Worm (Caenorhabditis elegans): ENCODE results near the gene grl-26.

The grl-26 gene

DNA sequence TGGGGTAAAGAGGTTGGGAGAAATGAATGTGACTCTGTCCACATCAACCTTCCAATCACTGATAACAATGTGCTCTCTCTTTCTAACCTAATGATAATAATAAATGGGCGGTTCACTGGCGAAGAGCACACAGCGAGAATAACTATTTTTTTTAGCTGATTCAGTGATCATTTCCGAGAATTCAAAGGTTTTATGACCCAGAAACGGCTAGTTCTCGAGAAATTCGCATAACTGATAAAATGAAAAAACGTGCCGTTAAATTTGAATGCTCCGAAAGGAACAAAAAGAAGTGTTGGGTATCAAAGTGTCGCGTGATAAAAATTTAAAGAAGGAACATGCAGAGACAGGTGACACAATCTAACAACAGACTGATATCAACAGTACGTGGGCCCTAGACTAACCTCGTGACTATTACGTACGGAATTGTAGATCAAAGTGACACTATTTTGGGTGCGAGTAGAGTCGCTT is 26.8 kb downstream of the grl-26 start (continued):
- TF ChIP-seq ctbp-1 (GFP tag; IDR thresholded peaks at IDR 0.05): no peak
- no peak for TF ChIP-seq fos-1 (tag; optimal IDR thresholded peaks at IDR 0.05)
- no peak for TF ChIP-seq daf-12 (tag; optimal IDR thresholded peaks at IDR 0.05)
- TF ChIP-seq ceh-82 (tag; optimal IDR thresholded peaks at IDR 0.05): no peak
- TF ChIP-seq zip-11 (GFP tag; IDR thresholded peaks at IDR 0.05): no peak
- no peak for TF ChIP-seq ZK337.2 (GFP tag; IDR thresholded peaks at IDR 0.05)
- no peak for TF ChIP-seq daf-19 (GFP tag; conservative IDR thresholded peaks at IDR 0.05)
- TF ChIP-seq lir-3 (tag; optimal IDR thresholded peaks at IDR 0.05): no peak
- TF ChIP-seq dmd-6 (GFP tag; IDR thresholded peaks at IDR 0.05): peak; percentile 86
- no peak for TF ChIP-seq Y48G9A.11 (GFP tag; IDR thresholded peaks at IDR 0.05)
- no peak for TF ChIP-seq unc-130 (GFP tag; optimal IDR thresholded peaks at IDR 0.05)
- no peak for TF ChIP-seq aly-2 (tag; optimal IDR thresholded peaks at IDR 0.05)
- TF ChIP-seq mep-1 (tag; optimal IDR thresholded peaks at IDR 0.05): peak; percentile 52
- TF ChIP-seq nhr-41 (GFP tag; IDR thresholded peaks at IDR 0.05): no peak
- no peak for TF ChIP-seq set-16 (GFP tag; IDR thresholded peaks at IDR 0.05)
- TF ChIP-seq jun-1 (tag; optimal IDR thresholded peaks at IDR 0.05): no peak
- TF ChIP-seq nhr-111 (GFP tag; optimal IDR thresholded peaks at IDR 0.05): no peak
- no peak for TF ChIP-seq F44E2.7 (GFP tag; IDR thresholded peaks at IDR 0.05)
- peak; percentile 66 for TF ChIP-seq dve-1 (tag; optimal IDR thresholded peaks at IDR 0.05; ENCODE audit: insufficient read depth)
- no peak for TF ChIP-seq nhr-237 (tag; optimal IDR thresholded peaks at IDR 0.05)
- TF ChIP-seq madf-5 (GFP tag; IDR thresholded peaks at IDR 0.05): no peak
- no peak for TF ChIP-seq Y105C5A.15 (GFP tag; IDR thresholded peaks at IDR 0.05)
- no peak for TF ChIP-seq hif-1 (tag; optimal IDR thresholded peaks at IDR 0.05)
- TF ChIP-seq saeg-2 (GFP tag; IDR thresholded peaks at IDR 0.05): 0 out of 2 replicates have a peak, but pooled peaks have one; percentile 10
- TF ChIP-seq Y75B8A.6 (GFP tag; IDR thresholded peaks at IDR 0.05): 0 out of 2 replicates have a peak, but pooled peaks have one; percentile 21
- TF ChIP-seq attf-4 (tag; optimal IDR thresholded peaks at IDR 0.05): no peak
- peak in 1 of 2 experiments; percentile 92 for TF ChIP-seq unc-62 (GFP tag; optimal IDR thresholded peaks at IDR 0.05 in 1 of 2)
- TF ChIP-seq unc-62 (tag; optimal IDR thresholded peaks at IDR 0.05): no peak
- TF ChIP-seq ces-1 (GFP tag; optimal IDR thresholded peaks at IDR 0.05): no peak
- TF ChIP-seq duxl-1 (tag; optimal IDR thresholded peaks at IDR 0.05; ENCODE audit: poor library complexity): no peak
- peak; percentile 54 for TF ChIP-seq nhr-48 (tag; optimal IDR thresholded peaks at IDR 0.05)
- TF ChIP-seq skn-1 (tag; optimal IDR thresholded peaks at IDR 0.05): no peak
- peak; percentile 60; the same call in 1 of the 2 replicates for TF ChIP-seq tra-1 (GFP tag; IDR thresholded peaks at IDR 0.05)
- peak; percentile 69 for TF ChIP-seq nhr-77 (tag; optimal IDR thresholded peaks at IDR 0.05)
- no peak for TF ChIP-seq ceh-28 (tag; optimal IDR thresholded peaks at IDR 0.05)
- TF ChIP-seq nhr-25 (tag; optimal IDR thresholded peaks at IDR 0.05; ENCODE audit: borderline replicate concordance, insufficient read depth): no peak
- 0 out of 2 replicates have a peak, but pooled peaks have one; percentile 33 for TF ChIP-seq ceh-20 (GFP tag; IDR thresholded peaks at IDR 0.05)
- peak; percentile 49; the same call in 1 of the 2 replicates for TF ChIP-seq mxl-2 (GFP tag; conservative IDR thresholded peaks at IDR 0.05)
- no peak for TF ChIP-seq fkh-10 (GFP tag; optimal IDR thresholded peaks at IDR 0.05)
- TF ChIP-seq zip-2 (tag; optimal IDR thresholded peaks at IDR 0.05): no peak
- no peak for TF ChIP-seq snpc-4 (tag; optimal IDR thresholded peaks at IDR 0.05)
- no peak for TF ChIP-seq F49E8.2 (tag; optimal IDR thresholded peaks at IDR 0.05; ENCODE audit: borderline replicate concordance)
- TF ChIP-seq egl-27 (tag; optimal IDR thresholded peaks at IDR 0.05): no peak
- no peak for TF ChIP-seq lin-29 (GFP tag; IDR thresholded peaks at IDR 0.05)
- no peak for TF ChIP-seq snpc-1.2 (GFP tag; IDR thresholded peaks at IDR 0.05)
- TF ChIP-seq spr-3 (GFP tag; optimal IDR thresholded peaks at IDR 0.05): no peak
- TF ChIP-seq tag-97 (GFP tag; IDR thresholded peaks at IDR 0.05): no peak
- TF ChIP-seq lin-38 (GFP tag; IDR thresholded peaks at IDR 0.05): no peak
- TF ChIP-seq mdt-29 (GFP tag; IDR thresholded peaks at IDR 0.05): 0 out of 2 replicates have a peak, but pooled peaks have one; percentile 30
- no peak for TF ChIP-seq rbr-2 (tag; optimal IDR thresholded peaks at IDR 0.05)
- TF ChIP-seq php-3 (GFP tag; IDR thresholded peaks at IDR 0.05): peak; percentile 91
